In the genomic region with DNA sequence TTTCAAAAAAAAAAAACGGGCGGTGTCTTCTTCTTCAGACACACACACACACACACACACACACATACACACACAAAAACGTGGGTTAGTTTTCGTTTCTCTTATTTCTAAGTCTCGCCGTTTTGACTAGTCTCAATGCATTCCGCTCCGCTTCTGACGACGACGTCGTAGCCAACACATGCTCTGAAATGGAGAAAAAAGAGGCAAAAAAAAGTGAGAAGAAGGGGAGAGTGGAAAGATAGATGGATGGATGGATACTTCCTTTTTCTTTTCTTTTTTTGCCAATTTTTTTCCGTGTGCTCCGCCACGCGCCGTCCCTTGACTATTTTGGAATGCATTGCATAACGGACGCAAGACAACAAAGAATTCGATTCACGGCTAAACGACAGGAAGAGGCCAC, we compare ENCODE assay signal across 2 worm cellular contexts.
TF ChIP-seq lines count a peak whose summit lies in the region.

No protein-coding gene starts in this region.

TF ChIP-seq in whole organism, L2 larva, 48 proteins besides CTCF, POLR2A, EP300 and RAD21 (continued from another document):
- TF ChIP-seq unc-55 (GFP tag; optimal IDR thresholded peaks at IDR 0.05; lab: Kevin White, UChicago): peak; percentile 85

TF ChIP-seq in whole organism, L4 larva, 104 proteins besides CTCF, POLR2A, EP300 and RAD21 (continued from another document):
- peak; percentile 34 for TF ChIP-seq mep-1 (tag; optimal IDR thresholded peaks at IDR 0.05; lab: Kevin White, UChicago)
